Worm (Caenorhabditis elegans) whole organism, L1 larva: ENCODE measurements around the gene F21C10.10.

Experiments used
- C34B4.2 ChIP-seq: sonication (generic microtip); optimal IDR thresholded peaks from 2 replicates; lab custom pipeline; 2017; ENCODE audit warnings: mild to moderate bottlenecking, missing genetic modification characterization, missing compliant biosample characterization
- F16B12.6 ChIP-seq: fragments of 150-350 bp; optimal IDR thresholded peaks from 2 replicates; lab custom pipeline; 2014; ENCODE audit warnings: missing biosample characterization, missing genetic modification characterization
- aha-1 ChIP-seq: fragments of 150-350 bp; optimal IDR thresholded peaks from 2 replicates; lab custom pipeline; 2014; ENCODE audit warnings: missing biosample characterization, missing genetic modification characterization
- aly-2 ChIP-seq: fragments of 150-350 bp; optimal IDR thresholded peaks from 2 replicates; lab custom pipeline; 2014; ENCODE audit warnings: missing biosample characterization, missing genetic modification characterization
- ama-1 ChIP-seq: fragments of 150-350 bp; optimal IDR thresholded peaks from 2 replicates; lab custom pipeline; 2014
- ceh-8 ChIP-seq: fragments of 200-800 bp; sonication (Bioruptor generic); optimal IDR thresholded peaks from 2 replicates; lab custom pipeline; 2018; ENCODE audit warnings: mild to moderate bottlenecking, missing genetic modification characterization, moderate library complexity, missing compliant biosample characterization
- ceh-82 ChIP-seq, 3 experiments: fragments of 150-350 bp in 1 of 3; sonication (generic microtip) in 2 of 3; optimal IDR thresholded peaks; 2 replicates each; lab custom pipeline; 2014 to 2017; ENCODE audit warnings: missing biosample characterization in 3 of 3, missing genetic modification characterization in 3 of 3
- ceh-88 ChIP-seq: fragments of 200-800 bp; sonication (Bioruptor generic); IDR thresholded peaks from 2 replicates; pipeline ENCODE4 v1.3.6; 2022; ENCODE audit warnings: missing genetic modification characterization, missing compliant biosample characterization
- dpl-1 ChIP-seq, 3 experiments: fragments of 150-350 bp in 2 of 3; sonication (generic microtip) in 1 of 3; optimal IDR thresholded peaks; 2 replicates each; lab custom pipeline; 2014 to 2017; ENCODE audit warnings: missing biosample characterization in 3 of 3, missing genetic modification characterization in 3 of 3, missing genetic modification reagents in 3 of 3
- dsc-1 ChIP-seq: sonication (generic microtip); optimal IDR thresholded peaks from 2 replicates; lab custom pipeline; 2016; ENCODE audit warnings: mild to moderate bottlenecking, missing genetic modification characterization, missing compliant biosample characterization
- efl-3 ChIP-seq: fragments of 200-800 bp; sonication (Bioruptor generic); optimal IDR thresholded peaks from 2 replicates; lab custom pipeline; 2018; ENCODE audit warnings: mild to moderate bottlenecking, missing genetic modification characterization, missing compliant biosample characterization
- egl-13 ChIP-seq: sonication (generic microtip); optimal IDR thresholded peaks from 2 replicates; lab custom pipeline; 2016; ENCODE audit warnings: missing genotype, missing genetic modification reagents, missing genetic modification characterization, missing compliant biosample characterization
- elt-2 ChIP-seq: sonication (generic microtip); optimal IDR thresholded peaks from 2 replicates; lab custom pipeline; 2016; ENCODE audit warnings: missing genetic modification characterization, mild to moderate bottlenecking, inconsistent platforms, missing compliant biosample characterization, missing genetic modification reagents
- elt-3 ChIP-seq, 6 experiments: fragments of 150-350 bp in 1 of 6; sonication (generic microtip); optimal IDR thresholded peaks; 2 replicates each; lab custom pipeline; 2017 to 2018; ENCODE audit warnings: missing biosample characterization in 6 of 6, missing genetic modification characterization in 6 of 6, inconsistent platforms in 1 of 6
- ets-5 ChIP-seq: fragments of 200-800 bp; sonication (Bioruptor generic); IDR thresholded peaks from 2 replicates; pipeline ENCODE4 v1.3.6; 2022; ENCODE audit warnings: missing genetic modification characterization, missing compliant biosample characterization
- fkh-10 ChIP-seq: sonication (generic microtip); optimal IDR thresholded peaks from 2 replicates; lab custom pipeline; 2017; ENCODE audit warnings: missing biosample characterization, missing genetic modification reagents, missing genetic modification characterization
- fkh-8 ChIP-seq: sonication (generic microtip); optimal IDR thresholded peaks from 2 replicates; lab custom pipeline; 2016; ENCODE audit warnings: mild to moderate bottlenecking, missing genetic modification characterization, missing compliant biosample characterization
- irx-1 ChIP-seq: sonication (generic microtip); optimal IDR thresholded peaks from 2 replicates; lab custom pipeline; 2016; ENCODE audit warnings: missing genetic modification characterization, missing compliant biosample characterization
- lin-14 ChIP-seq: fragments of 200-800 bp; sonication (Bioruptor generic); optimal IDR thresholded peaks from 2 replicates; lab custom pipeline; 2018; ENCODE audit warnings: mild to moderate bottlenecking, missing genetic modification characterization, moderate library complexity, missing compliant biosample characterization
- lin-15B ChIP-seq: fragments of 150-350 bp; sonication (generic microtip); optimal IDR thresholded peaks from 3 replicates; lab custom pipeline; 2014; ENCODE audit warnings: missing biosample characterization, missing genetic modification characterization
- nhr-11 ChIP-seq: fragments of 150-350 bp; optimal IDR thresholded peaks from 2 replicates; lab custom pipeline; 2014; ENCODE audit warnings: missing biosample characterization, missing genetic modification characterization
- nhr-12 ChIP-seq: sonication (generic microtip); optimal IDR thresholded peaks from 2 replicates; lab custom pipeline; 2017; ENCODE audit warnings: missing biosample characterization, missing genetic modification characterization
- nhr-19 ChIP-seq: fragments of 200-800 bp; sonication (Bioruptor generic); conservative IDR thresholded peaks from 2 replicates; pipeline ENCODE4 v1.3.6; 2022; ENCODE audit warnings: missing genetic modification characterization, missing compliant biosample characterization
- nhr-47 ChIP-seq: sonication (generic microtip); optimal IDR thresholded peaks from 2 replicates; lab custom pipeline; 2016; ENCODE audit warnings: mild to moderate bottlenecking, missing genetic modification characterization, moderate library complexity, missing compliant biosample characterization
- nhr-71 ChIP-seq: sonication (generic microtip); optimal IDR thresholded peaks from 2 replicates; lab custom pipeline; 2016; ENCODE audit warnings: mild to moderate bottlenecking, missing genetic modification characterization, moderate library complexity, missing compliant biosample characterization
- nhr-76 ChIP-seq: sonication (generic microtip); optimal IDR thresholded peaks from 2 replicates; lab custom pipeline; 2017; ENCODE audit warnings: missing biosample characterization, missing genetic modification characterization
- nhr-77 ChIP-seq: fragments of 150-350 bp; optimal IDR thresholded peaks from 2 replicates; lab custom pipeline; 2014; ENCODE audit warnings: missing biosample characterization, missing genetic modification characterization
- pax-3 ChIP-seq: fragments of 200-800 bp; sonication (Bioruptor generic); optimal IDR thresholded peaks from 2 replicates; lab custom pipeline; 2018; ENCODE audit warnings: mild to moderate bottlenecking, missing genetic modification characterization, moderate library complexity, missing compliant biosample characterization
- rnt-1 ChIP-seq: sonication (generic microtip); optimal IDR thresholded peaks from 2 replicates; lab custom pipeline; 2016; ENCODE audit warnings: mild to moderate bottlenecking, missing genetic modification characterization, moderate library complexity, missing compliant biosample characterization
- snpc-4 ChIP-seq: fragments of 150-350 bp; optimal IDR thresholded peaks from 2 replicates; lab custom pipeline; 2014; ENCODE audit warnings: missing biosample characterization, missing genetic modification characterization
- snu-23 ChIP-seq: sonication (generic microtip); optimal IDR thresholded peaks from 2 replicates; lab custom pipeline; 2016; ENCODE audit warnings: missing genetic modification characterization, missing compliant biosample characterization
- sox-4 ChIP-seq: sonication (generic microtip); optimal IDR thresholded peaks from 2 replicates; lab custom pipeline; 2016; ENCODE audit warnings: missing genetic modification characterization, missing compliant biosample characterization
- sptf-1 ChIP-seq: fragments of 150-350 bp; optimal IDR thresholded peaks from 2 replicates; lab custom pipeline; 2014; ENCODE audit warnings: missing biosample characterization, missing genetic modification characterization
- tbx-2 ChIP-seq: sonication (generic microtip); optimal IDR thresholded peaks from 2 replicates; lab custom pipeline; 2016; ENCODE audit warnings: missing genetic modification characterization, missing compliant biosample characterization
- unc-130 ChIP-seq: fragments of 150-350 bp; optimal IDR thresholded peaks from 2 replicates; lab custom pipeline; 2017; ENCODE audit warnings: missing biosample characterization, missing genetic modification characterization, inconsistent platforms
- unc-30 ChIP-seq: sonication (generic microtip); optimal IDR thresholded peaks from 2 replicates; lab custom pipeline; 2017; ENCODE audit warnings: missing biosample characterization, missing genetic modification characterization
- unc-62 ChIP-seq: fragments of 150-350 bp; optimal IDR thresholded peaks from 2 replicates; lab custom pipeline; 2014; ENCODE audit warnings: missing biosample characterization, missing genetic modification reagents, missing genetic modification characterization
- unc-98 ChIP-seq: fragments of 200-800 bp; sonication (Bioruptor generic); IDR thresholded peaks from 2 replicates; pipeline ENCODE4 v1.3.6; 2022; ENCODE audit warnings: missing genetic modification characterization, missing compliant biosample characterization
- vab-15 ChIP-seq: sonication (generic microtip); optimal IDR thresholded peaks from 2 replicates; lab custom pipeline; 2017; ENCODE audit warnings: missing genotype, mild to moderate bottlenecking, missing genetic modification characterization, missing compliant biosample characterization
- zag-1 ChIP-seq: fragments of 150-350 bp; optimal IDR thresholded peaks from 2 replicates; lab custom pipeline; 2014; ENCODE audit warnings: missing biosample characterization, missing genetic modification characterization
- zip-4 ChIP-seq: fragments of 200-800 bp; sonication (Bioruptor generic); optimal IDR thresholded peaks from 2 replicates; lab custom pipeline; 2018; ENCODE audit warnings: mild to moderate bottlenecking, missing genetic modification characterization, moderate library complexity, missing compliant biosample characterization
- ztf-4 ChIP-seq: fragments of 150-350 bp; optimal IDR thresholded peaks from 2 replicates; lab custom pipeline; 2014; ENCODE audit warnings: missing biosample characterization, missing genetic modification characterization

Gene F21C10.10

ce11 chrV:9095613-9096317 is at the start of gene F21C10.10 (continued):
- TF ChIP-seq F16B12.6 (tag; lab: Kevin White, UChicago): no peak
- TF ChIP-seq unc-62 (GFP tag; lab: Kevin White, UChicago): no peak
- TF ChIP-seq aha-1 (tag; lab: Kevin White, UChicago): no peak
- no peak for TF ChIP-seq fkh-10 (GFP tag; lab: Kevin White, UChicago)
- peak in 2 of 3 experiments; percentile 9 to 31 for TF ChIP-seq ceh-82 (tag; optimal IDR thresholded peaks at IDR 0.05; lab: Kevin White, UChicago)
- TF ChIP-seq nhr-19 (GFP tag; lab: Robert Waterston, UW): peak; percentile 96
- TF ChIP-seq unc-130 (tag; lab: Kevin White, UChicago): peak; percentile 9
- TF ChIP-seq ztf-4: peak; percentile 65
- TF ChIP-seq C34B4.2: no peak
- peak; percentile 83 for TF ChIP-seq elt-2
- peak in 3 of 6 experiments; percentile 59 to 91 (median 81) for TF ChIP-seq elt-3 (tag; optimal IDR thresholded peaks at IDR 0.05; lab: Kevin White, UChicago)
- no peak for TF ChIP-seq ceh-88 (GFP tag; lab: Robert Waterston, UW)
- TF ChIP-seq nhr-77 (tag; lab: Kevin White, UChicago): peak; percentile 36
- peak; percentile 67 for TF ChIP-seq rnt-1 (tag; lab: Kevin White, UChicago)
- peak; percentile 86 for TF ChIP-seq tbx-2 (tag; lab: Kevin White, UChicago)
- no peak for TF ChIP-seq zip-4 (GFP tag; lab: Kevin White, UChicago)
- TF ChIP-seq nhr-11: peak; percentile 23
- peak; percentile 90 for TF ChIP-seq snu-23 (GFP tag; lab: Kevin White, UChicago)
- TF ChIP-seq lin-15B (tag; lab: Kevin White, UChicago): no peak
- no peak for TF ChIP-seq ceh-8 (GFP tag; lab: Kevin White, UChicago)
- peak; percentile 69 for TF ChIP-seq irx-1 (tag; lab: Kevin White, UChicago)
- no peak for TF ChIP-seq egl-13 (tag; lab: Kevin White, UChicago)
- TF ChIP-seq sptf-1: no peak
- no peak for TF ChIP-seq zag-1 (tag; lab: Kevin White, UChicago)
- TF ChIP-seq nhr-76 (tag; lab: Kevin White, UChicago): no peak
- TF ChIP-seq efl-3 (GFP tag; lab: Kevin White, UChicago): no peak
- no peak for TF ChIP-seq unc-98
- no peak for TF ChIP-seq nhr-12 (tag; lab: Kevin White, UChicago)
- peak; percentile 4 to 55 (median 46) for TF ChIP-seq dpl-1 (GFP tag; optimal IDR thresholded peaks at IDR 0.05; lab: Kevin White, UChicago)
- TF ChIP-seq snpc-4: peak; percentile 67
- no peak for TF ChIP-seq aly-2
- peak; percentile 94 for TF ChIP-seq nhr-71 (tag; lab: Kevin White, UChicago)
- no peak for TF ChIP-seq ets-5 (GFP tag; lab: Robert Waterston, UW)

DNA sequence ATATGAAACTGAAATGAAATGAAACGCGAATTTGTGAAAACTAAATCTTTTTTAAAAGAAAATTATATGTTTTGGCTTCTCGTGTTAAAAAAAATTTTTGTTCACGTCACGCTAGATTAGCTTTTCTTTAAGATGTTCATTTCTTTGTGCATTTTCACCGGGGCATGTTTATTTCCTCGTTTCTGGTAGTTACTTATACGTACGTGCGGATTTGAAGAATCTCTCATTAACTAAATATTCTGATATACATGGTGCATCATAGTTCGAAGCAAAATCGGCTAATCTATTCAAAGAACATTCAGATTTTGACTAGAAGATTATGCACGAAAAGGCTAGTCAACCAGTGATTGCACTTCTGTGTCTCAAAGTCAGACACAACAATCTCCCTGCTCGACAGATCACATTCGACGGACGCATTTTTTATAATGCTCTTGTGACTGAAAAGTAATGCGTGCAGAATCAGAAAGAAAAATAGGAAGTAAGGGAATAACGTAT is 48.5 kb upstream of the F21C10.10 start, which contains the start of gene C25E10.17:
TSS of gene C25E10.17 (minus strand) at position 51 of the 495 bp plus-strand sequence.
- TF ChIP-seq efl-3 (GFP tag; lab: Kevin White, UChicago) (no peak), ama-1 (lab: Kevin White, UChicago) (no peak), nhr-11 (peak; percentile 37), fkh-8 (tag; lab: Kevin White, UChicago) (peak; percentile 89), unc-30 (tag; lab: Kevin White, UChicago) (no peak), sox-4 (tag; lab: Kevin White, UChicago) (peak; percentile 58), vab-15 (tag; lab: Kevin White, UChicago) (no peak), dsc-1 (tag; lab: Kevin White, UChicago) (peak; percentile 67), lin-14 (peak; percentile 13), pax-3 (tag; lab: Kevin White, UChicago) (peak; percentile 44), nhr-71 (tag; lab: Kevin White, UChicago) (peak; percentile 42), nhr-47 (tag; lab: Kevin White, UChicago) (peak; percentile 43)
